Worm (Caenorhabditis elegans) whole organism, young adult: ENCODE results near the gene vars-1.
A peak's percentile ranks its signal among the peaks of the same experiment; 100 is the strongest.

Source experiments
- B0019.2 ChIP-seq: fragments of 200-800 bp; sonication (Bioruptor generic); conservative IDR thresholded peaks from 2 replicates; pipeline ENCODE4 v1.3.6; 2022; ENCODE audit warnings: missing genetic modification reagents, missing genetic modification characterization, missing compliant biosample characterization
- B0261.1 ChIP-seq: sonication (generic microtip); optimal IDR thresholded peaks from 2 replicates; lab custom pipeline; 2016; ENCODE audit warnings: mild to moderate bottlenecking, missing genetic modification characterization, moderate library complexity, missing compliant biosample characterization
- B0336.3 ChIP-seq: fragments of 200-800 bp; sonication (Bioruptor generic); IDR thresholded peaks from 2 replicates; pipeline ENCODE4 v1.3.6; 2022; ENCODE audit warnings: missing genetic modification characterization, missing compliant biosample characterization
- C17E4.6 ChIP-seq: fragments of 200-800 bp; sonication (Bioruptor generic); IDR thresholded peaks from 2 replicates; pipeline ENCODE4 v1.3.6; 2022; ENCODE audit warnings: missing genetic modification reagents, missing genetic modification characterization, missing compliant biosample characterization
- D2030.7 ChIP-seq: fragments of 200-800 bp; sonication (Bioruptor generic); IDR thresholded peaks from 2 replicates; pipeline ENCODE4 v1.3.6; 2022; ENCODE audit warnings: missing genetic modification reagents, missing genetic modification characterization, missing compliant biosample characterization
- F39B2.1 ChIP-seq: fragments of 200-800 bp; sonication (Bioruptor generic); IDR thresholded peaks from 2 replicates; pipeline ENCODE4 v1.3.6; 2022; ENCODE audit warnings: missing genetic modification reagents, missing genetic modification characterization, missing compliant biosample characterization
- F49E8.2 ChIP-seq: sonication (generic microtip); optimal IDR thresholded peaks from 3 replicates; lab custom pipeline; 2017; ENCODE audit warnings: missing genetic modification characterization, mild to moderate bottlenecking, missing compliant biosample characterization, antibody characterized with exemption, moderate library complexity; ENCODE audit not compliant: insufficient read depth
- F52B5.7 ChIP-seq: sonication (generic microtip); optimal IDR thresholded peaks from 2 replicates; lab custom pipeline; 2016; ENCODE audit warnings: mild to moderate bottlenecking, missing genetic modification characterization, missing compliant biosample characterization
- K11D2.4 ChIP-seq: fragments of 200-800 bp; sonication (Bioruptor generic); IDR thresholded peaks from 2 replicates; pipeline ENCODE4 v1.3.6; 2022; ENCODE audit warnings: missing genetic modification reagents, missing genetic modification characterization, missing compliant biosample characterization
- Y53F4B.3 ChIP-seq: fragments of 200-800 bp; sonication (Bioruptor generic); IDR thresholded peaks from 2 replicates; pipeline ENCODE4 v1.3.6; 2022; ENCODE audit warnings: missing genetic modification reagents, missing genetic modification characterization, missing compliant biosample characterization
- Y56A3A.18 ChIP-seq: fragments of 200-800 bp; sonication (Bioruptor generic); IDR thresholded peaks from 2 replicates; pipeline ENCODE4 v1.3.6; 2022; ENCODE audit warnings: missing genetic modification reagents, missing genetic modification characterization, missing compliant biosample characterization
- Y67H2A.10 ChIP-seq: fragments of 200-800 bp; sonication (Bioruptor generic); conservative IDR thresholded peaks from 2 replicates; pipeline ENCODE4 v1.3.6; 2022; ENCODE audit warnings: missing genetic modification reagents, missing genetic modification characterization, missing compliant biosample characterization
- Y95B8A.8 ChIP-seq: fragments of 200-800 bp; sonication (Bioruptor generic); IDR thresholded peaks from 2 replicates; pipeline ENCODE4 v1.3.6; 2022; ENCODE audit warnings: missing genetic modification reagents, missing genetic modification characterization, missing compliant biosample characterization
- atf-7 ChIP-seq: sonication (generic microtip); optimal IDR thresholded peaks from 2 replicates; lab custom pipeline; 2017; ENCODE audit warnings: mild to moderate bottlenecking, missing genetic modification characterization, missing compliant biosample characterization
- ccch-3 ChIP-seq: fragments of 200-800 bp; sonication (Bioruptor generic); optimal IDR thresholded peaks from 2 replicates; lab custom pipeline; 2018; ENCODE audit warnings: mild to moderate bottlenecking, missing genetic modification characterization, missing compliant biosample characterization
- ceh-100 ChIP-seq: fragments of 200-800 bp; sonication (Bioruptor generic); IDR thresholded peaks from 2 replicates; pipeline ENCODE4 v1.3.6; 2022; ENCODE audit warnings: missing genetic modification reagents, missing genetic modification characterization, missing compliant biosample characterization
- ceh-40 ChIP-seq: fragments of 200-800 bp; sonication (Bioruptor generic); IDR thresholded peaks from 2 replicates; pipeline ENCODE4 v1.3.6; 2022; ENCODE audit warnings: missing genetic modification characterization, missing compliant biosample characterization
- ceh-58 ChIP-seq: fragments of 200-800 bp; sonication (Bioruptor generic); IDR thresholded peaks from 2 replicates; pipeline ENCODE4 v1.3.6; 2022; ENCODE audit warnings: missing genetic modification characterization, missing compliant biosample characterization
- ceh-91 ChIP-seq: fragments of 200-800 bp; sonication (Bioruptor generic); IDR thresholded peaks from 2 replicates; pipeline ENCODE4 v1.3.6; 2022; ENCODE audit warnings: missing genetic modification reagents, missing genetic modification characterization, missing compliant biosample characterization
- chd-7 ChIP-seq: sonication (generic microtip); optimal IDR thresholded peaks from 2 replicates; lab custom pipeline; 2016; ENCODE audit warnings: mild to moderate bottlenecking, missing genetic modification characterization, moderate library complexity, missing compliant biosample characterization
- dox-1 ChIP-seq: fragments of 200-800 bp; sonication (Bioruptor generic); IDR thresholded peaks from 2 replicates; pipeline ENCODE4 v1.3.6; 2022; ENCODE audit warnings: missing genetic modification reagents, missing genetic modification characterization, missing compliant biosample characterization
- dpl-1 ChIP-seq: fragments of 150-350 bp; optimal IDR thresholded peaks from 2 replicates; lab custom pipeline; 2014; ENCODE audit warnings: missing biosample characterization, missing genetic modification reagents, missing genetic modification characterization
- egl-44 ChIP-seq: fragments of 200-800 bp; sonication (Bioruptor generic); IDR thresholded peaks from 2 replicates; pipeline ENCODE4 v1.3.6; 2022; ENCODE audit warnings: missing genetic modification reagents, missing genetic modification characterization, missing compliant biosample characterization
- fkh-3 ChIP-seq: sonication (generic microtip); optimal IDR thresholded peaks from 2 replicates; lab custom pipeline; 2016; ENCODE audit warnings: mild to moderate bottlenecking, missing genetic modification characterization, missing compliant biosample characterization
- hlh-12 ChIP-seq: sonication (generic microtip); optimal IDR thresholded peaks from 2 replicates; lab custom pipeline; 2016; ENCODE audit warnings: missing genetic modification characterization, missing compliant biosample characterization
- hsf-1 ChIP-seq: fragments of 200-800 bp; sonication (Bioruptor generic); IDR thresholded peaks from 2 replicates; pipeline ENCODE4 v1.3.6; 2022; ENCODE audit warnings: missing genetic modification reagents, missing genetic modification characterization, missing compliant biosample characterization
- lin-54 ChIP-seq: fragments of 200-800 bp; sonication (Bioruptor generic); optimal IDR thresholded peaks from 2 replicates; lab custom pipeline; 2018; ENCODE audit warnings: mild to moderate bottlenecking, missing genetic modification characterization, missing compliant biosample characterization
- lir-1 ChIP-seq: fragments of 200-800 bp; sonication (Bioruptor generic); conservative IDR thresholded peaks from 2 replicates; pipeline ENCODE4 v1.3.6; 2022; ENCODE audit warnings: missing genetic modification reagents, missing genetic modification characterization, missing compliant biosample characterization
- lsy-27 ChIP-seq: sonication (generic microtip); optimal IDR thresholded peaks from 2 replicates; lab custom pipeline; 2017; ENCODE audit warnings: missing genetic modification characterization, mild to moderate bottlenecking, missing compliant biosample characterization, antibody characterized with exemption, missing genotype, borderline replicate concordance; ENCODE audit not compliant: insufficient read depth
- madf-10 ChIP-seq: sonication (generic microtip); optimal IDR thresholded peaks from 2 replicates; lab custom pipeline; 2016; ENCODE audit warnings: mild to moderate bottlenecking, missing genetic modification characterization, missing compliant biosample characterization
- madf-3 ChIP-seq: fragments of 200-800 bp; sonication (Bioruptor generic); IDR thresholded peaks from 2 replicates; pipeline ENCODE4 v1.3.6; 2022; ENCODE audit warnings: missing genetic modification reagents, missing genetic modification characterization, missing compliant biosample characterization
- madf-6 ChIP-seq: fragments of 200-800 bp; sonication (Bioruptor generic); IDR thresholded peaks from 2 replicates; pipeline ENCODE4 v1.3.6; 2022; ENCODE audit warnings: missing genetic modification reagents, missing genetic modification characterization, missing compliant biosample characterization
- madf-8 ChIP-seq: fragments of 200-800 bp; sonication (Bioruptor generic); conservative IDR thresholded peaks from 2 replicates; pipeline ENCODE4 v1.3.6; 2022; ENCODE audit warnings: missing genetic modification reagents, missing genetic modification characterization, missing compliant biosample characterization
- mcd-1 ChIP-seq: fragments of 200-800 bp; sonication (Bioruptor generic); IDR thresholded peaks from 2 replicates; pipeline ENCODE4 v1.3.6; 2022; ENCODE audit warnings: missing genetic modification reagents, missing genetic modification characterization, missing compliant biosample characterization
- nfyb-1 ChIP-seq: fragments of 200-800 bp; sonication (Bioruptor generic); IDR thresholded peaks from 2 replicates; pipeline ENCODE4 v1.3.6; 2022; ENCODE audit warnings: missing genetic modification reagents, missing genetic modification characterization, missing compliant biosample characterization
- nhr-90 ChIP-seq: sonication (generic microtip); optimal IDR thresholded peaks from 2 replicates; lab custom pipeline; 2016; ENCODE audit warnings: missing genotype, mild to moderate bottlenecking, missing genetic modification characterization, missing compliant biosample characterization
- rpc-1 ChIP-seq, 2 experiments: fragments of 150-350 bp in 1 of 2; sonication (generic microtip) in 1 of 2; optimal IDR thresholded peaks; 2 replicates each; lab custom pipeline; 2014 to 2018; ENCODE audit warnings: missing biosample characterization in 1 of 2, missing genetic modification characterization in 1 of 2, missing genetic modification reagents in 1 of 2, missing genotype in 1 of 2
- sdz-38 ChIP-seq: sonication (generic microtip); optimal IDR thresholded peaks from 2 replicates; lab custom pipeline; 2016; ENCODE audit warnings: missing genotype, missing genetic modification characterization, missing compliant biosample characterization
- sea-2 ChIP-seq: fragments of 200-800 bp; sonication (Bioruptor generic); IDR thresholded peaks from 2 replicates; pipeline ENCODE4 v1.3.6; 2022; ENCODE audit warnings: missing genetic modification characterization, missing compliant biosample characterization
- snpc-1.1 ChIP-seq: sonication (generic microtip); optimal IDR thresholded peaks from 2 replicates; lab custom pipeline; 2017; ENCODE audit warnings: missing genetic modification characterization, mild to moderate bottlenecking, missing compliant biosample characterization, antibody characterized with exemption, moderate library complexity, missing genotype, missing genetic modification reagents; ENCODE audit not compliant: insufficient read depth
- somi-1 ChIP-seq: fragments of 200-800 bp; sonication (Bioruptor generic); optimal IDR thresholded peaks from 2 replicates; lab custom pipeline; 2018; ENCODE audit warnings: mild to moderate bottlenecking, missing genetic modification characterization, missing compliant biosample characterization
- xnd-1 ChIP-seq: sonication (generic microtip); optimal IDR thresholded peaks from 2 replicates; lab custom pipeline; 2016; ENCODE audit warnings: missing genotype, missing genetic modification reagents, missing genetic modification characterization, missing compliant biosample characterization
- ztf-18 ChIP-seq: sonication (generic microtip); optimal IDR thresholded peaks from 2 replicates; lab custom pipeline; 2016; ENCODE audit warnings: missing genotype, mild to moderate bottlenecking, missing genetic modification characterization, missing compliant biosample characterization

Gene vars-1

DNA sequence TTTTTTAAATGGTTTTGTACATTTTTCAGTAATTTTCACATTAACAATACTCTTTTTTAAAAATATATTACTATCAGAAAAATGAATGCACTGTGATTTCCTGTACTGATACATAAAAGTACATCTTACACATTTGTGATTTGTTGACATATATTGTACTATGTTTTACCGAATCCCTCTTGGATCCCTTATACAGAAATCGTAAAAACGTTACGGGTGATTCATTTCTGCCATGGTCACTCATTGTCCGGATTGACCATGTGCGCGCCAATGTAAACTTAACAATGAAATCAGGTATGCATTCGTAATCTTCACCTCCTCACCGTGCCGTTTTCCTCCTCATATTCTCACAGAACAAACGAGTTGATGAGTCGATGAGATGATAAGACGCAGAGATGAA, 22.9 kb downstream of the vars-1 start, which contains the start of gene ZC513.2:
Gene ZC513.2, plus strand, starts transcription at position 301 of the 400 bp plus-strand sequence.
- TF ChIP-seq somi-1: no peak
- TF ChIP-seq fkh-3 (tag; lab: Kevin White, UChicago): no peak
- TF ChIP-seq dox-1: no peak
- no peak for TF ChIP-seq C17E4.6 (GFP tag; lab: Robert Waterston, UW)
- TF ChIP-seq sea-2 (GFP tag; lab: Robert Waterston, UW): no peak
- no peak for TF ChIP-seq dpl-1 (GFP tag; lab: Kevin White, UChicago)
- TF ChIP-seq ceh-100 (GFP tag; lab: Robert Waterston, UW): no peak

DNA sequence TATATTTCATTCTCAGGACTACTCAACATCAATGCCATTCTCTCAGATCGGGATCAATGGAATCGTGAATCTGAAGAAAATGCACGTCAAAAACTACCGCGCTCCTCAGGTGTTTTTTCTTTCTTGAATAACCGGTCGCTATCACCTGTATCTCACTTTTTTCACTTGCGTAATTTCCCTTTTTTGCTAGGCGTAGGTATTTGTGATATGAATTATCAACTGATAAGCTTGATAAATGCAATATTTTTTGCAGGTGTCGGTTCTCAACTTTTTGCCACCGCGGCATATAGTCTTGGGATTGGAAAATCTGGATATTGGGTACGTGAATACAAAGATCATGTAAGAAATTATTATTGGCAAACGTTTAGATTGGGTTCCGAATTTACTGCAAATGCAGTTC, 24.0 kb downstream of the vars-1 start:
- TF ChIP-seq madf-10 (tag; lab: Kevin White, UChicago) (no peak), K11D2.4 (no peak), F49E8.2 (tag; lab: Kevin White, UChicago) (no peak), somi-1 (no peak), egl-44 (no peak), F52B5.7 (no peak), lir-1 (GFP tag; lab: Robert Waterston, UW) (no peak), lsy-27 (no peak), Y95B8A.8 (GFP tag; lab: Robert Waterston, UW) (no peak), atf-7 (no peak), B0261.1 (tag; lab: Kevin White, UChicago) (no peak), sdz-38 (tag; lab: Kevin White, UChicago) (no peak), lin-54 (GFP tag; lab: Kevin White, UChicago) (no peak), rpc-1 (optimal IDR thresholded peaks at IDR 0.05; lab: Kevin White, UChicago) (no peak), rpc-1 (tag; optimal IDR thresholded peaks at IDR 0.05; lab: Kevin White, UChicago) (no peak), Y67H2A.10 (GFP tag; lab: Robert Waterston, UW) (no peak), B0019.2 (GFP tag; lab: Robert Waterston, UW) (no peak), hlh-12 (no peak)

DNA sequence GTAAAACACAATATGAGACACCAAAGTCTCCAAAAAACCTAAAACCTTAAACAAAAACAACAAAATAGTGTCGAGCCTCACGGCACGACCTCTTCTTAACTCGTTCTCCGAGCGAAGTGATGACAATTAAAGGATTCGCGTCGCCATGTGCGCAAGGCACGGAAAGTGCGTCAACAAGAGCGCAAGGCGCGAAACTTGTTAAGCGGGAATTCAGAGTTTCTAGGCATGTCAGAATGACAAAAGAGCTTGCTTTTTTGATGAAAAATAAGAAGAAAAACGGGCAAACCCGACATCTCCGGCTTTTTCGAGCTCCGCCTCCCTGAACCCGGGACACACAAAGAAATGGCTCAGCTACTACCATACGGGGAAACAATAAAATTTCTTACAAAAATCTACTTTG, 26.6 kb downstream of the vars-1 start:
- TF ChIP-seq madf-6 (GFP tag; lab: Robert Waterston, UW) (peak; percentile 89), F39B2.1 (GFP tag; lab: Robert Waterston, UW) (peak; percentile 69; the same call in 1 of the 2 replicates), ceh-91 (GFP tag; lab: Robert Waterston, UW) (0 out of 2 replicates have a peak, but pooled peaks have one; percentile 28), madf-3 (GFP tag; lab: Robert Waterston, UW) (peak; percentile 72; the same call in 1 of the 2 replicates), D2030.7 (GFP tag; lab: Robert Waterston, UW) (peak; percentile 61), hsf-1 (GFP tag; lab: Robert Waterston, UW) (peak; percentile 85), xnd-1 (peak; percentile 48), B0019.2 (GFP tag; lab: Robert Waterston, UW) (peak; percentile 20; the same call in 1 of the 2 replicates), nfyb-1 (0 out of 2 replicates have a peak, but pooled peaks have one; percentile 22), madf-8 (GFP tag; lab: Robert Waterston, UW) (peak; percentile 79), ztf-18 (tag; lab: Kevin White, UChicago) (peak; percentile 84)

DNA sequence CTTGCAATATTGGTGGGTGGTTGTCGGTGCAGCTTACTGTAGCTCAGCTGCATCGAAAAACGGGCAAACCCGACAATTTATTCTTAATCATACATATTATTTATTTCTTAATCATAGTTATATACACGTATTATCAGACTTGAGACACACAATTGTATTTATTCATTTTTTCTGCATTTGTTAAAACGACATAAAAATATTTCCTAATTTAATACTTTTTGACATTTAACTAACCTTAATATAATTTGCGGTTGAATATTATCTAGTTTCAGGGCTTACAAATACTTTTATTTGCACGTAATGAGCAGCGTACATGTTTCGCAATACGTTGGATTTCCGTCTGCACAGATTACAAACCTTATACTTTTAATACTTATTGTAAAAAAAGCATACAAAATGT, 27.1 kb downstream of the vars-1 start, which contains the start of gene str-138:
Gene str-138, plus strand, starts transcription at position 301 of the 400 bp plus-strand sequence.
- TF ChIP-seq ceh-58 (GFP tag; lab: Robert Waterston, UW): no peak
- TF ChIP-seq ceh-91 (GFP tag; lab: Robert Waterston, UW): no peak
- TF ChIP-seq ccch-3: no peak
- TF ChIP-seq lsy-27: no peak
- no peak for TF ChIP-seq B0261.1 (tag; lab: Kevin White, UChicago)
- no peak for TF ChIP-seq atf-7
- no peak for TF ChIP-seq B0336.3 (GFP tag; lab: Robert Waterston, UW)
- TF ChIP-seq chd-7 (tag; lab: Kevin White, UChicago): no peak
- TF ChIP-seq Y53F4B.3 (GFP tag; lab: Robert Waterston, UW): no peak
- no peak for TF ChIP-seq snpc-1.1 (tag; lab: Kevin White, UChicago)
- no peak for TF ChIP-seq F39B2.1 (GFP tag; lab: Robert Waterston, UW)
- no peak for TF ChIP-seq nhr-90 (tag; lab: Kevin White, UChicago)
- TF ChIP-seq ceh-40 (GFP tag; lab: Robert Waterston, UW): no peak
- no peak for TF ChIP-seq mcd-1 (GFP tag; lab: Robert Waterston, UW)
- TF ChIP-seq Y56A3A.18 (GFP tag; lab: Robert Waterston, UW): no peak
